Fruit fly (Drosophila melanogaster): Measurements from ENCODE around the gene CG5087.

DNA sequence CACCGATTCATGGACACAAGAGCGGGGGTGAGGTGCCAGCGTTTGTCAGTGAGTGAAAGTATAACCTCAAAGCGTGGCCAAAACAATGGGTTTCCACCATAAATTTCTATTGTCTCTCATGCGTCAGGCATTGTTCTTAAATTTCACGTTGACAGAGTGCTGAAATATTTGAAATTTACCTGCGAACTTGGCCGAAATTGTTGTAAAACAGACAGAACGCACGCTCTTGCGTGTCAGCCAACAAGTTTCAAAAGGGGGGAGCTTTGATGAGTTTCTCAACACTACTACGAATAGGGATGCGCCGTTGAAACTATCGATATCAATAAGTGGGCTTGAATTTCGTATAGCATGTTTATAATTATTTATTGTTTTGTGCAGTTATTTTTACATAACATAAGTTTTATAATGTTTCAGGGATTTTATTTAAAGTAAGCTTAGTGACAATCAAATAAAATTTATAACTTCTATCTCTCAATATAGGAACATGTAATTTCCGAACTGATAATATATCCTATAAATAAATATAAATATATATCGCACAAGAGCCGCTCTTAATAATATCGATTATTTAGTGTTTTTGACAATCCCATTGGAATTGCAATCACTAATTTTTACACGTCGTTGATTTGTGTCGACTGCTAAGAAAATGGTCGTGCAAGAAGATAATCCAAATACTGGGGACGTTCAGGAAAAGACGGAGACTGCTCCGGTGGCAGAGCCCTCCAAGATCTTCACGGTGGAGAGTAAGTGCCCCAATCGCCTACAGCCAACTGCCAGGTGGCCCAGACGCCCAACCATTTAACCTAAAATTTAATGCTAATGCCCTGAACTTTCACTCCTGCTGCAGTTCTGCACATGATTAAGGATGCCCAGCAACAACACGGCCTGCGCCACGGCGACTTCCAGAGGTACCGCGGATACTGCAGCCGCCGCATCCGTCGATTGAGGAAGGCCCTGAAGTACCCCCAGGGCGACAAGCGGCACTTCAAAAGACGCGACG, 23.2 kb upstream of the CG5087 start, which contains the start of the genes pix and Srp68:
- peak; percentile 59; the same call in 1 of the 3 replicates for TF ChIP-seq fd96Ca (GFP tag; IDR thresholded peaks at IDR 0.05)
- TF ChIP-seq CG9948 (tag; optimal IDR thresholded peaks at IDR 0.05): peak; percentile 47
- 0 out of 2 replicates have a peak, but pooled peaks have one; percentile 25 for TF ChIP-seq CG12605 (GFP tag; IDR thresholded peaks at IDR 0.05)
- TF ChIP-seq EcR (GFP tag; optimal IDR thresholded peaks at IDR 0.05): no peak
- TF ChIP-seq D1 (tag; optimal IDR thresholded peaks at IDR 0.05): no peak
- TF ChIP-seq CG15710 (tag; optimal IDR thresholded peaks at IDR 0.05): peak; percentile 65
- TF ChIP-seq CG8301 (tag; optimal IDR thresholded peaks at IDR 0.05): no peak
- TF ChIP-seq CG32121 (GFP tag; IDR thresholded peaks at IDR 0.05): peak; percentile 30; the same call in 1 of the 2 replicates
- no peak for TF ChIP-seq rn (GFP tag; IDR thresholded peaks at IDR 0.05)
- TF ChIP-seq CG10348 (GFP tag; IDR thresholded peaks at IDR 0.05): no peak
- TF ChIP-seq CG17806 (tag; optimal IDR thresholded peaks at IDR 0.05): peak; percentile 24

Data from whole organism, pupa.